Worm (Caenorhabditis elegans) whole organism, late embryonic: ENCODE data around the gene K02D3.1.
A peak's percentile ranks its signal among the peaks of the same experiment; 100 is the strongest.

Experiments
- C38D4.7 ChIP-seq: fragments of 200-800 bp; sonication (Bioruptor generic); optimal IDR thresholded peaks from 2 replicates; lab custom pipeline; 2018; ENCODE audit warnings: mild to moderate bottlenecking, missing genetic modification characterization, moderate library complexity, missing compliant biosample characterization
- F13H6.1 ChIP-seq: sonication (generic microtip); optimal IDR thresholded peaks from 2 replicates; lab custom pipeline; 2016; ENCODE audit warnings: missing genetic modification characterization, missing compliant biosample characterization
- Y22D7AL.16 ChIP-seq: sonication (generic microtip); optimal IDR thresholded peaks from 2 replicates; lab custom pipeline; 2016; ENCODE audit warnings: missing genetic modification characterization, missing compliant biosample characterization
- ceh-14 ChIP-seq: sonication (generic microtip); optimal IDR thresholded peaks from 2 replicates; lab custom pipeline; 2016; ENCODE audit warnings: missing genotype, missing genetic modification characterization, missing compliant biosample characterization
- ceh-18 ChIP-seq: sonication (generic microtip); optimal IDR thresholded peaks from 2 replicates; lab custom pipeline; 2016; ENCODE audit warnings: missing genetic modification characterization, missing compliant biosample characterization
- ceh-30 ChIP-seq: fragments of 150-350 bp; optimal IDR thresholded peaks from 2 replicates; lab custom pipeline; 2014; ENCODE audit warnings: missing biosample characterization, missing genetic modification characterization
- ceh-31 ChIP-seq: sonication (generic microtip); optimal IDR thresholded peaks from 2 replicates; lab custom pipeline; 2016; ENCODE audit warnings: missing genetic modification characterization, missing compliant biosample characterization
- ceh-34 ChIP-seq: sonication (generic microtip); optimal IDR thresholded peaks from 2 replicates; lab custom pipeline; 2016; ENCODE audit warnings: mild to moderate bottlenecking, missing genetic modification characterization, missing compliant biosample characterization
- ceh-9 ChIP-seq: sonication (generic microtip); optimal IDR thresholded peaks from 2 replicates; lab custom pipeline; 2016; ENCODE audit warnings: mild to moderate bottlenecking, missing genetic modification characterization, inconsistent platforms, missing compliant biosample characterization
- che-1 ChIP-seq: sonication (generic microtip); optimal IDR thresholded peaks from 2 replicates; lab custom pipeline; 2016; ENCODE audit warnings: mild to moderate bottlenecking, missing genetic modification characterization, missing compliant biosample characterization
- dmd-4 ChIP-seq: sonication (generic microtip); optimal IDR thresholded peaks from 2 replicates; lab custom pipeline; 2016; ENCODE audit warnings: borderline replicate concordance, missing genetic modification characterization, missing compliant biosample characterization
- elt-2 ChIP-seq: sonication (generic microtip); optimal IDR thresholded peaks from 2 replicates; lab custom pipeline; 2016; ENCODE audit warnings: missing genetic modification reagents, missing genetic modification characterization, missing compliant biosample characterization
- elt-4 ChIP-seq: sonication (generic microtip); optimal IDR thresholded peaks from 2 replicates; lab custom pipeline; 2016; ENCODE audit warnings: missing genetic modification characterization, missing compliant biosample characterization
- fkh-10 ChIP-seq: fragments of 150-350 bp; optimal IDR thresholded peaks from 2 replicates; lab custom pipeline; 2014; ENCODE audit warnings: missing biosample characterization, missing genetic modification reagents, missing genetic modification characterization
- gmeb-2 ChIP-seq: sonication (generic microtip); optimal IDR thresholded peaks from 2 replicates; lab custom pipeline; 2016; ENCODE audit warnings: missing genetic modification characterization, inconsistent platforms, missing compliant biosample characterization
- hlh-13 ChIP-seq: fragments of 200-800 bp; sonication (Bioruptor generic); optimal IDR thresholded peaks from 2 replicates; lab custom pipeline; 2018; ENCODE audit warnings: mild to moderate bottlenecking, missing genetic modification characterization, missing compliant biosample characterization
- hlh-15 ChIP-seq: sonication (generic microtip); optimal IDR thresholded peaks from 2 replicates; lab custom pipeline; 2016; ENCODE audit warnings: missing genetic modification characterization, missing compliant biosample characterization
- hlh-8 ChIP-seq: sonication (generic microtip); optimal IDR thresholded peaks from 2 replicates; lab custom pipeline; 2016; ENCODE audit warnings: missing genotype, missing genetic modification characterization, missing compliant biosample characterization
- lim-6 ChIP-seq: sonication (generic microtip); optimal IDR thresholded peaks from 2 replicates; lab custom pipeline; 2016; ENCODE audit warnings: missing genetic modification characterization, missing compliant biosample characterization
- lin-11 ChIP-seq: fragments of 200-800 bp; sonication (Bioruptor generic); optimal IDR thresholded peaks from 2 replicates; lab custom pipeline; 2018; ENCODE audit warnings: mild to moderate bottlenecking, missing genetic modification characterization, missing compliant biosample characterization
- madf-2 ChIP-seq: sonication (generic microtip); optimal IDR thresholded peaks from 2 replicates; lab custom pipeline; 2017; ENCODE audit warnings: missing genetic modification characterization, missing compliant biosample characterization
- nfya-1 ChIP-seq: sonication (generic microtip); optimal IDR thresholded peaks from 2 replicates; lab custom pipeline; 2017; ENCODE audit warnings: missing genetic modification characterization, mild to moderate bottlenecking, missing compliant biosample characterization, antibody characterized with exemption, moderate library complexity
- nhr-232 ChIP-seq: sonication (generic microtip); optimal IDR thresholded peaks from 2 replicates; lab custom pipeline; 2016; ENCODE audit warnings: missing genetic modification characterization, missing compliant biosample characterization
- npax-4 ChIP-seq: sonication (generic microtip); optimal IDR thresholded peaks from 2 replicates; lab custom pipeline; 2016; ENCODE audit warnings: missing genetic modification characterization, missing compliant biosample characterization
- pha-2 ChIP-seq: sonication (generic microtip); optimal IDR thresholded peaks from 2 replicates; lab custom pipeline; 2017; ENCODE audit warnings: mild to moderate bottlenecking, missing genetic modification characterization, missing compliant biosample characterization
- pha-4 ChIP-seq: fragments of 150-350 bp; optimal IDR thresholded peaks from 2 replicates; lab custom pipeline; 2018; ENCODE audit warnings: missing biosample characterization, missing genetic modification reagents, missing genetic modification characterization
- pqm-1 ChIP-seq: sonication (generic microtip); optimal IDR thresholded peaks from 2 replicates; lab custom pipeline; 2016; ENCODE audit warnings: missing genetic modification characterization, missing compliant biosample characterization
- ref-2 ChIP-seq: sonication (generic microtip); optimal IDR thresholded peaks from 2 replicates; lab custom pipeline; 2016; ENCODE audit warnings: missing genetic modification characterization, missing compliant biosample characterization
- sdc-2 ChIP-seq: sonication (generic microtip); optimal IDR thresholded peaks from 2 replicates; lab custom pipeline; 2016; ENCODE audit warnings: missing genotype, missing genetic modification characterization, missing compliant biosample characterization
- sox-4 ChIP-seq: sonication (generic microtip); optimal IDR thresholded peaks from 2 replicates; lab custom pipeline; 2017; ENCODE audit warnings: mild to moderate bottlenecking, missing genetic modification characterization, inconsistent platforms, missing compliant biosample characterization
- tbx-7 ChIP-seq: sonication (generic microtip); optimal IDR thresholded peaks from 2 replicates; lab custom pipeline; 2016; ENCODE audit warnings: missing genotype, missing genetic modification characterization, missing compliant biosample characterization
- ttx-3 ChIP-seq: sonication (generic microtip); optimal IDR thresholded peaks from 2 replicates; lab custom pipeline; 2016; ENCODE audit warnings: missing genetic modification reagents, missing genetic modification characterization, missing compliant biosample characterization
- unc-3 ChIP-seq, 2 experiments: fragments of 200-800 bp in 1 of 2; sonication (Bioruptor generic) in 1 of 2; sonication (generic microtip) in 1 of 2; conservative IDR thresholded peaks in 1 of 2; optimal IDR thresholded peaks in 1 of 2; 2 replicates each; pipeline versions ENCODE4 v1.3.6 to Lab custom; 2016 to 2022; ENCODE audit warnings: missing compliant biosample characterization in 2 of 2, missing genetic modification characterization in 2 of 2, missing genetic modification reagents in 1 of 2
- unc-42 ChIP-seq: sonication (generic microtip); optimal IDR thresholded peaks from 2 replicates; lab custom pipeline; 2016; ENCODE audit warnings: missing genotype, missing genetic modification characterization, missing compliant biosample characterization
- zip-5 ChIP-seq: sonication (generic microtip); optimal IDR thresholded peaks from 2 replicates; lab custom pipeline; 2016; ENCODE audit warnings: missing genetic modification characterization, missing compliant biosample characterization

K02D3.1 gene

DNA sequence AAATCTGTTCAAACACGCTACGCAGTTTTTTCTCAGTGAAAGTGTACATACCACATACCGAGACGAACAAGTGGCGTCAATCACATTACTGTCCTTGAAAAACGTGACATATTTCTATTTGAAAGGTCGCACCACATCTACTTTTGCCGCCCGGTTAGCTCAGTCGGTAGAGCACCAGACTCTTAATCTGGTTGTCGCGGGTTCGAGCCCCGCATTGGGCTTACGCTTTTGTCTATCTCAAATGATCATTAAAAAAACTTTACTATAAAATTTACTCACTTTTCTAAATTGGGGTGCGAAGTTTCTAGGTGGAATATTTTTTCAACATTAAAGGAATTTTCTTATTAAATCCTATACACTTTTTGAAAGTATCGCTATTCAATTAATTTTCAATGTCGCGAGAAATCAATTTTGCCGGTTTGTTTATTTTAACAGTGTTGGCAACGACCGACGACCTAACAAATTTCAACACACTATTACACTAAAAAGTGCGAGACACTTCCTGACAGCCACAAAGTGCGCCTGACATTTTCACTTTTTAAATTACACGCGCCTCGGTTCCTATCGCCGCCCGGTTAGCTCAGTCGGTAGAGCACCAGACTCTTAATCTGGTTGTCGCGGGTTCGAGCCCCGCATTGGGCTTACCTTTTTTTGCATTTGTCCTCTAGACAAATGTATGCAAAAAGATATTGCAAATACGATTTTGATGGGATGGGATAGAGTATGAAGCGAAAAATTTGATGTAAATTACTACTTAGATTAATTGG, 23.7 kb downstream of the K02D3.1 start:
- TF ChIP-seq sox-4 (tag; lab: Kevin White, UChicago), result peak; percentile 42
- peak; percentile 60 for TF ChIP-seq ceh-18 (tag; lab: Kevin White, UChicago)
- no peak for TF ChIP-seq ceh-34
- no peak for TF ChIP-seq nhr-232 (tag; lab: Kevin White, UChicago)
- TF ChIP-seq zip-5 (tag; lab: Kevin White, UChicago), result no peak
- TF ChIP-seq hlh-15 (tag; lab: Kevin White, UChicago), result no peak
- TF ChIP-seq elt-4, result no peak
- TF ChIP-seq gmeb-2 (tag; lab: Kevin White, UChicago), result peak; percentile 17
- peak; percentile 19 for TF ChIP-seq dmd-4
- peak; percentile 28 for TF ChIP-seq ref-2 (tag; lab: Kevin White, UChicago)
- no peak for TF ChIP-seq F13H6.1 (tag; lab: Kevin White, UChicago)
- peak; percentile 22 for TF ChIP-seq ceh-14 (tag; lab: Kevin White, UChicago)
- no peak for TF ChIP-seq ceh-30 (tag; lab: Kevin White, UChicago)
- no peak for TF ChIP-seq sdc-2 (tag; lab: Kevin White, UChicago)
- TF ChIP-seq che-1 (tag; lab: Kevin White, UChicago), result peak; percentile 46
- TF ChIP-seq nfya-1 (tag; lab: Kevin White, UChicago), result no peak

- TF ChIP-seq C38D4.7 (GFP tag; lab: Kevin White, UChicago) (no peak), ceh-9 (tag; lab: Kevin White, UChicago) (no peak), elt-2 (tag; lab: Kevin White, UChicago) (no peak)
Observed at ce11 chrX:13736679-13737078, 30.0 kb downstream of the K02D3.1 start.

DNA sequence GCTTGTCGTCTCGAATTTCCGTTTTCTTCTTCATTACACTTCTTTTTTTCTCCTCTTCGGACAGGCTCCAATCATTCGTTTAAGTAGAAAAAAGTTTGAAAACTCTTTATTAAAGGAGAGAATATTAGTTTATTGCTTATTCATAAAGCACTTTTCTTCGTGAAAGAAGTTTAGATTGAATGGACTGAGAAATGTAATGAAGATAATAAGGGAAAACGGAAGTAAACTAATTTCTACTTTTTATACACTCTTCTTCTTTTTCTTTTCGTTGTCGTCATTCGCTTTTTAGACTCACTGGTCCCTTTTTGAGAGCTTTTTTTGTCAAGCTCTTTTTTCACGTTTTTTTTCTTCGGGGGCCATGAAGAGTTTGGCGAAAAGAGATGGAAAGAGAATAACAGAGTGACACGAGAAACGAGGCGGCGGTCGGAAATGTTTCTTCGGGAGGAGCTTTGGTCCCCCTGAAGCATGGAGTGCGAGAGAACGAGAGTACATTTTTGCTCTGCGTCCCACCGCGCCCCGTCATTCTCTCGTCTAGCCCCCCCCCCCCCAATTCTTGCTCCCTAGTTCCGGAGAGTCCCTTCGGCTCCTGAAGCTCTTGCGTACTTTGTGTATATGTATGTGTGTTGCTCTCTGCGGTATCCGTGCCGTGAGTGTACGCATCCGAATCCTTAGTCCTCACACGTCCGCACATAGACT, 32.6 kb downstream of the K02D3.1 start:
- TF ChIP-seq ttx-3 (tag; lab: Kevin White, UChicago) (peak; percentile 20), pha-4 (tag; lab: Kevin White, UChicago) (no peak), unc-42 (peak; percentile 79), nfya-1 (tag; lab: Kevin White, UChicago) (peak; percentile 2), ceh-30 (tag; lab: Kevin White, UChicago) (no peak), ceh-31 (tag; lab: Kevin White, UChicago) (peak; percentile 37), hlh-13 (no peak)

ce11 chrX:13743371-13743770, 36.7 kb downstream of the K02D3.1 start:
- no peak for TF ChIP-seq fkh-10 (GFP tag; lab: Kevin White, UChicago)
- no peak for TF ChIP-seq nfya-1 (tag; lab: Kevin White, UChicago)
- no peak for TF ChIP-seq npax-4
- no peak for TF ChIP-seq ceh-34
- no peak for TF ChIP-seq C38D4.7 (GFP tag; lab: Kevin White, UChicago)
- no peak for TF ChIP-seq madf-2 (tag; lab: Kevin White, UChicago)
- TF ChIP-seq, all 69 proteins: peak for 0

DNA sequence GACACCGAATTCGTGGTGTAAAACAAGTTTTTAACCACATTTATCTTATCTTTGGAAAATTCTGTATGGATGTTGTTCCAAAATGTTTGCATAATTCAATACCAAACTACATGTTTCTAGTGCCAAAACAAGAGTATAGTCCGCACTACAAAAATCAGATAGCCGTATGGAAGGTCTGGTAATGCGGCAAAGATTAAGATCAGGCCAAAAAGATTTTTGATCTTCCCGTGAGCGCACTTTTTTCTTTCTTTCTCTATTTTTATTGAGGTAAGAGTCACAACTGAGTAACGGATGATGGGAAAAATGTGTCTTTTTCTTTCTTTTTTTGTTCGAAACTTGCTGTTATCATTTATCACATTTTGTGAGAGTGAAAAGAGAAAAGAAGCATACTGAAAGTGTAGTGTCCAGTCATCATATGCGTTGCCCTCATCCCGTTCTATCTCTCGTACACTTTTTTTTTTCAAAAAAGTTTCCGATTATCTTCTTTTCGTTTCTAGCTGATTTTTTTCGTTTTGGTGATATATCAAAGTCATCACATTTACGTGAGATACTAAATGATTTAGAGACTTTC, 37.9 kb downstream of the K02D3.1 start:
- TF ChIP-seq hlh-8 (tag; lab: Kevin White, UChicago), result no peak
- peak; percentile 50 for TF ChIP-seq ceh-18 (tag; lab: Kevin White, UChicago)
- no peak for TF ChIP-seq unc-42

DNA sequence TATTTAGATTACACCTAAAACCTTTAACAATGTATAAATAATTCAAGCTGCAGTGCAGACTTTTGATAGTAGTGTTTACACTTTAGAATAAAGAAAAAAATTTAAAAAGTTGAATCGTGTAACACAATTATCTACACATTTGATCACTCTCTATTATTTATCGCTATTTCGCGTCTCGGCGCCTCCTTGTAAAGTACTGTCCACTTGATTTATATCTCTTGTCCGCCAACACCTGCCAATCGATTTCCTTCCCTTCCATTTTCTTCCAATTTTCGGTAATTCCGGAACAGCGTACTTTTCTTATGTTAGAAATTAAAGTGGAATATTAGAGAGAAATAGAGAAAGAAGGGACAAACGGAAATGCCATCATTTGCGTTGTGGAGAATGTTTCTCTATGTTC, 38.9 kb downstream of the K02D3.1 start:
- TF ChIP-seq lin-11 (no peak), Y22D7AL.16 (tag; lab: Kevin White, UChicago) (no peak), pha-2 (tag; lab: Kevin White, UChicago) (no peak), lim-6 (tag; lab: Kevin White, UChicago) (no peak), hlh-8 (tag; lab: Kevin White, UChicago) (no peak), unc-3 (GFP tag; conservative IDR thresholded peaks at IDR 0.05; lab: Robert Waterston, UW) (no peak), unc-3 (tag; optimal IDR thresholded peaks at IDR 0.05; lab: Kevin White, UChicago) (no peak), ceh-30 (tag; lab: Kevin White, UChicago) (no peak), pqm-1 (tag; lab: Kevin White, UChicago) (no peak), tbx-7 (no peak)
